Fruit fly (Drosophila melanogaster) whole organism, pupa: ENCODE data around the gene rost.

Experiments
- CG10348 ChIP-seq: fragments of 200-800 bp; sonication (Bioruptor generic); IDR thresholded peaks from 2 replicates; pipeline ENCODE4 v1.3.6; 2022; ENCODE audit warnings: missing biosample characterization, missing genetic modification characterization
- CG12605 ChIP-seq: fragments of 200-800 bp; sonication (Bioruptor generic); IDR thresholded peaks from 2 replicates; pipeline ENCODE4 v1.3.6; 2022; ENCODE audit warnings: missing biosample characterization, missing genetic modification characterization
- CG13204 ChIP-seq: fragments of 200-800 bp; sonication (Bioruptor generic); optimal IDR thresholded peaks from 2 replicates; lab custom pipeline; 2018; ENCODE audit warnings: missing biosample characterization, mild to moderate bottlenecking, missing genetic modification characterization, moderate library complexity
- CG14655 ChIP-seq: fragments of 200-800 bp; sonication (Bioruptor generic); optimal IDR thresholded peaks from 3 replicates; lab custom pipeline; 2017; ENCODE audit warnings: mild to moderate bottlenecking, missing biosample characterization, missing genetic modification reagents, missing genetic modification characterization
- CG15710 ChIP-seq: fragments of 200-800 bp; sonication (Bioruptor generic); optimal IDR thresholded peaks from 2 replicates; lab custom pipeline; 2018; ENCODE audit warnings: missing biosample characterization, mild to moderate bottlenecking, missing genetic modification characterization, moderate library complexity
- CG17806 ChIP-seq: fragments of 200-800 bp; sonication (Bioruptor generic); optimal IDR thresholded peaks from 2 replicates; lab custom pipeline; 2018; ENCODE audit warnings: missing biosample characterization, mild to moderate bottlenecking, missing genetic modification characterization, moderate library complexity
- CG32121 ChIP-seq: fragments of 200-800 bp; sonication (Bioruptor generic); IDR thresholded peaks from 2 replicates; pipeline ENCODE4 v1.3.6; 2022; ENCODE audit warnings: missing biosample characterization, missing genetic modification characterization
- CG34367 ChIP-seq: fragments of 200-800 bp; sonication (Bioruptor generic); optimal IDR thresholded peaks from 2 replicates; lab custom pipeline; 2018; ENCODE audit warnings: missing biosample characterization, mild to moderate bottlenecking, missing genetic modification characterization
- CG4496 ChIP-seq: fragments of 200-800 bp; sonication (Bioruptor generic); IDR thresholded peaks from 3 replicates; pipeline ENCODE4 v1.3.6; 2022; ENCODE audit warnings: missing biosample characterization, missing genetic modification characterization
- CG8159 ChIP-seq: fragments of 200-800 bp; sonication (Bioruptor generic); optimal IDR thresholded peaks from 3 replicates; lab custom pipeline; 2018; ENCODE audit warnings: missing biosample characterization, mild to moderate bottlenecking, missing genetic modification characterization, moderate library complexity
- CG8301 ChIP-seq: fragments of 200-800 bp; sonication (Bioruptor generic); optimal IDR thresholded peaks from 2 replicates; lab custom pipeline; 2018; ENCODE audit warnings: missing biosample characterization, mild to moderate bottlenecking, missing genetic modification characterization
- CG9948 ChIP-seq: fragments of 200-800 bp; sonication (Bioruptor generic); optimal IDR thresholded peaks from 2 replicates; lab custom pipeline; 2018; ENCODE audit warnings: missing biosample characterization, mild to moderate bottlenecking, missing genetic modification characterization, moderate library complexity
- D1 ChIP-seq: fragments of 200-800 bp; sonication (Bioruptor generic); optimal IDR thresholded peaks from 2 replicates; lab custom pipeline; 2018; ENCODE audit warnings: missing biosample characterization, mild to moderate bottlenecking, missing genetic modification characterization, moderate library complexity
- EcR ChIP-seq: fragments of 200-800 bp; sonication (Bioruptor generic); optimal IDR thresholded peaks from 3 replicates; lab custom pipeline; 2019; ENCODE audit warnings: missing biosample characterization, missing genetic modification characterization, mild to moderate bottlenecking, moderate library complexity, missing genetic modification reagents
- Ets98B ChIP-seq: fragments of 200-800 bp; sonication (Bioruptor generic); IDR thresholded peaks from 2 replicates; pipeline ENCODE4 v1.3.6; 2022; ENCODE audit warnings: missing biosample characterization, missing genetic modification characterization
- Pif1A ChIP-seq: fragments of 200-800 bp; sonication (Bioruptor generic); optimal IDR thresholded peaks from 3 replicates; lab custom pipeline; 2016; ENCODE audit warnings: missing biosample characterization, missing genetic modification characterization
- Pif1B ChIP-seq: fragments of 200-800 bp; sonication (Bioruptor generic); optimal IDR thresholded peaks from 3 replicates; lab custom pipeline; 2016; ENCODE audit warnings: missing biosample characterization, missing genetic modification characterization
- Snoo ChIP-seq: fragments of 200-800 bp; sonication (Bioruptor generic); optimal IDR thresholded peaks from 3 replicates; lab custom pipeline; 2017; ENCODE audit warnings: missing biosample characterization, mild to moderate bottlenecking, missing genetic modification characterization, inconsistent platforms
- fd96Ca ChIP-seq: fragments of 200-800 bp; sonication (Bioruptor generic); IDR thresholded peaks from 3 replicates; pipeline ENCODE4 v1.3.6; 2022; ENCODE audit warnings: missing biosample characterization, missing genetic modification characterization
- gl ChIP-seq: fragments of 200-800 bp; sonication (Bioruptor generic); optimal IDR thresholded peaks from 2 replicates; lab custom pipeline; 2018; ENCODE audit warnings: missing biosample characterization, mild to moderate bottlenecking, missing genetic modification characterization
- rn ChIP-seq: fragments of 200-800 bp; sonication (Bioruptor generic); IDR thresholded peaks from 2 replicates; pipeline ENCODE4 v1.3.6; 2022; ENCODE audit warnings: missing biosample characterization, missing genetic modification characterization

rost gene

DNA sequence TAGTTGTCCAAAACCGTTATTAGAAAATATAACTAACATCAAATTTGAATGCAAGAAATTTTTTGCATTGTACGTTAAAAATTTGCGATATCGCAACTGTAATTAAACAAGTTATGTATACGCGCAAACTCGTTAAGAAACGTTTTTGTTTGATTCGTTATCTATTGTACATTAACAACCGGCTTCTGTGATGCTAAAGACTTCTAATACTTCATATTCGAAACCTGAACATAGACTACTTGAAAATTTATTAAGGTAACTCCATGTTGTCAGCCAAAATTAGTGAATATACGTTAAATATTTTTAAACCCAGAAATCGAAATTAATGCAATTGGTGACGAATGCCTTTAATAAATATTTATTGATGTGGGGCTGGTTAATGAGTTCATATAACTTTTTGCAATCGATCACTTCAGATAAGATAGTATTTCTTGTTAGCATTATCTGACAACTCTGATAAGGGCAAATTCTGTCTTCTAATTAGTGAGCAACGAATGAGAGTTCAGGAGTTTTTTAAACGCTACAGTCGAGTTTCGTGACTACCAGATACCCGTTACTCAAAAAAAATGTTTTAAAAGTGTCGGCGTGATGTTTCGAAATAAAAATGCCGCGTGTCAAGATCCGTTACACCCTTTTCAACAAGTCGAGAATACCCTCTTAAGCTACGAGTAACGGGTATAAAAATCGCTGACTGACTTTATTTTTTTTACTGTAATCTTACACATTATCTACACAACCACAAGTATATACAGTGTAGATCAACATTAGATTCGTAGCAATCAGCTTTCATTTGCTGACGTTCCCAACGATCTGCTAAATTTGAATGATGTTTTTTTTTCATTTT lies 36.9 kb downstream of the rost start:
- TF ChIP-seq D1 (tag; lab: Kevin White, UChicago) = peak; percentile 75
- peak; percentile 60 for TF ChIP-seq Pif1A (GFP tag; lab: Kevin White, UChicago)
- TF ChIP-seq CG32121 (GFP tag; lab: Robert Waterston, UW) = peak; percentile 74
- no peak for TF ChIP-seq gl
- TF ChIP-seq CG10348 = no peak
- TF ChIP-seq Pif1B = peak; percentile 23
- TF ChIP-seq CG34367 (tag; lab: Kevin White, UChicago) = no peak
- peak; percentile 36 for TF ChIP-seq CG8159 (tag; lab: Kevin White, UChicago)
- peak; percentile 67 for TF ChIP-seq CG12605 (GFP tag; lab: Robert Waterston, UW)
- no peak for TF ChIP-seq rn (GFP tag; lab: Robert Waterston, UW)
- TF ChIP-seq Snoo (tag; lab: Kevin White, UChicago) = no peak
- TF ChIP-seq CG8301 (tag; lab: Kevin White, UChicago) = peak; percentile 52
- peak; percentile 78 for TF ChIP-seq CG4496 (GFP tag; lab: Robert Waterston, UW)
- TF ChIP-seq CG13204 (GFP tag; lab: Kevin White, UChicago) = no peak
- TF ChIP-seq Ets98B (GFP tag; lab: Robert Waterston, UW) = peak; percentile 79
- peak; percentile 17 for TF ChIP-seq CG9948 (tag; lab: Kevin White, UChicago)
- peak; percentile 41 for TF ChIP-seq CG17806 (tag; lab: Kevin White, UChicago)
- TF ChIP-seq EcR (GFP tag; lab: Kevin White, UChicago) = peak; percentile 29
- no peak; the same call in 1 of the 3 replicates for TF ChIP-seq fd96Ca
- peak; percentile 40 for TF ChIP-seq CG15710 (tag; lab: Kevin White, UChicago)
- TF ChIP-seq CG14655 (GFP tag; lab: Kevin White, UChicago) = peak; percentile 60

DNA sequence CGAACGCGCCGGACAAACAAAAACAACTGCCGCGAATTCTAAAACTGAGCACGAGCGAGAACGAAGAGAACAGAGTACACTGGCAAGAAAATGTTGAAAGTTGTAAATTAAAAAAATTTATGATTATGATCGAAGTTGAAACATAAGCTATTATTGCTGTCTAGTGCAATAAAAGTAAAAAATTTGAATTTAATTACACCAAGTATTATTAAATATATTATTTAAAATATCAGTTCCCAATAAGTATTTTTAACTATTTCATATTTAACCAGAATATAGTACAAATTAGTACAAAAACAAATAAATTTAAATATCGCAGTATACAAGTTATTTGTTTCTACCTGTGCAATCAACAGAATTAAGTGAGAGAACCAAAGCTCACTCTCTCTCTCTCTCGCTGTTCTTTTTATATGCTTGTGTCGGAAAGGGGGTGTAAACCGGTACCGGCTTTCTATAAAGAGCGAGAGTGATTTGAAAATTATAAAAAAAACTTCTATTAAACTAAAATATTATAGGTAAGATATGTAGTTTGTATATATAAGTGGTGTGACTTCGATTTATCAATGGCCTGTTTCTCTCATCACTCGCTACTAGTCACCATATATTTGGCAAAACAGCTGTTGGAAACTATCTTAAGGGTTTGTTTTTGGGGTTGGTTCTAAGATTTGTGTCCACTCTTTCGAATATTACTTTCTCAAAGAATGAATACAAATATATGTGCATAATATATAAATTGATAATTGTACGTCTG lies 38.0 kb downstream of the rost start, which contains the start of gene C1GalTA:
Gene C1GalTA, minus strand, starts transcription at position 33 of the 751 bp plus-strand sequence.
- TF ChIP-seq Pif1B (peak; percentile 93), CG12605 (GFP tag; lab: Robert Waterston, UW) (peak; percentile 95), Pif1A (GFP tag; lab: Kevin White, UChicago) (peak; percentile 87), CG4496 (GFP tag; lab: Robert Waterston, UW) (peak; percentile 93), gl (peak; percentile 92), CG15710 (tag; lab: Kevin White, UChicago) (peak; percentile 100), CG17806 (tag; lab: Kevin White, UChicago) (peak; percentile 99), fd96Ca (no peak), CG10348 (peak; percentile 88; the same call in 1 of the 2 replicates), CG32121 (GFP tag; lab: Robert Waterston, UW) (peak; percentile 96), CG8159 (tag; lab: Kevin White, UChicago) (peak; percentile 100), CG14655 (GFP tag; lab: Kevin White, UChicago) (peak; percentile 99), CG13204 (GFP tag; lab: Kevin White, UChicago) (peak; percentile 92), EcR (GFP tag; lab: Kevin White, UChicago) (peak; percentile 72), CG8301 (tag; lab: Kevin White, UChicago) (peak; percentile 99), CG34367 (tag; lab: Kevin White, UChicago) (peak; percentile 98), rn (GFP tag; lab: Robert Waterston, UW) (peak; percentile 94), Snoo (tag; lab: Kevin White, UChicago) (peak; percentile 97), Ets98B (GFP tag; lab: Robert Waterston, UW) (peak; percentile 88), D1 (tag; lab: Kevin White, UChicago) (peak; percentile 100), CG9948 (tag; lab: Kevin White, UChicago) (peak; percentile 100)
- TF ChIP-seq, all 21 proteins: peak for 20

DNA sequence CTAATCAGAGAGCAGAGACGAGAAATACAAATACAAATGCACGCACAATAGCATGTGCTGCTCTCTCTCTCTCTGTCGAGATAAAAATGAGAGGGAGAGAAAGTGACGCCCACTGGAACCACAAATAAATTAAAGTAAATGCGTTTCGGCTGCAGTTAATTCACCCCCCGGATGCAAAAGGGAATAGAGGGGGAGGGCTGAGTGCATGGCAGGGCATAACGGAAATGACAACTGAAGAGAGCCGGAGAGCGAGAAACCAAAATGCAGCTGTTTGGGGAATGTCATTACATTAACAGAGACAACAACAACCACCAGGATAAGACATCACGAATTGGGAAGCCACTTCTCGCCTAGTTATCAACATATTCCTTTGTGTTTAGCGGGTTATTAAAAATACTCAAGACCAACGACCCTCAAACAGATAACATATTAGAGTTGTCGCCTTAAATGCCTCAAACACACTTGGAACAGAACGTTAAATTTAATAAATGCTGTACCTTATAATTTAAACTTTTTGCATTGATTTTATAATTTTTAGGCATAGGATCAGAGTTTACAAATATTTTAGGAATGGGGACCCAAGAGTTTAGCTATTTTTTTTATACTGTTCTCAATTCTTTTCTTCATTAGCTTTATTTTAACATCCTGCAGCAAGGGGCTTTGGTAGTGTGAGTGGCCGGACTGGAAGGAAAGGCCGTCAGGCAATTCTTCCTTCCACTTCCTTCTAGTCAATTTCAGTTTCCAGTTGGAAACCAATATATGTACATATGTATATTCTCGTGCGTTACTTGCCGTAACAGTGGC lies 39.2 kb downstream of the rost start:
- peak; percentile 64 for TF ChIP-seq Snoo (tag; lab: Kevin White, UChicago)
- peak; percentile 80 for TF ChIP-seq CG8159 (tag; lab: Kevin White, UChicago)
- peak; percentile 51 for TF ChIP-seq D1 (tag; lab: Kevin White, UChicago)
- TF ChIP-seq Pif1B = peak; percentile 50
- TF ChIP-seq EcR (GFP tag; lab: Kevin White, UChicago) = peak; percentile 67
- no peak for TF ChIP-seq gl
- peak; percentile 27; the same call in 1 of the 2 replicates for TF ChIP-seq Ets98B (GFP tag; lab: Robert Waterston, UW)
- TF ChIP-seq CG8301 (tag; lab: Kevin White, UChicago) = peak; percentile 26
- peak; percentile 73 for TF ChIP-seq CG14655 (GFP tag; lab: Kevin White, UChicago)
- peak; percentile 65 for TF ChIP-seq Pif1A (GFP tag; lab: Kevin White, UChicago)
- no peak for TF ChIP-seq CG13204 (GFP tag; lab: Kevin White, UChicago)
- TF ChIP-seq rn (GFP tag; lab: Robert Waterston, UW) = no peak
- TF ChIP-seq CG10348 = no peak
- TF ChIP-seq CG15710 (tag; lab: Kevin White, UChicago) = peak; percentile 62
- TF ChIP-seq CG4496 (GFP tag; lab: Robert Waterston, UW) = 0 out of 3 replicates have a peak, but pooled peaks have one; percentile 51
- peak; percentile 41; the same call in 1 of the 2 replicates for TF ChIP-seq CG12605 (GFP tag; lab: Robert Waterston, UW)
- TF ChIP-seq fd96Ca = no peak
- peak; percentile 20 for TF ChIP-seq CG34367 (tag; lab: Kevin White, UChicago)
- no peak for TF ChIP-seq CG32121 (GFP tag; lab: Robert Waterston, UW)
- peak; percentile 62 for TF ChIP-seq CG17806 (tag; lab: Kevin White, UChicago)
- TF ChIP-seq CG9948 (tag; lab: Kevin White, UChicago) = peak; percentile 75
